Fruit fly (Drosophila melanogaster): ENCODE data around the gene vn.

vn gene

DNA sequence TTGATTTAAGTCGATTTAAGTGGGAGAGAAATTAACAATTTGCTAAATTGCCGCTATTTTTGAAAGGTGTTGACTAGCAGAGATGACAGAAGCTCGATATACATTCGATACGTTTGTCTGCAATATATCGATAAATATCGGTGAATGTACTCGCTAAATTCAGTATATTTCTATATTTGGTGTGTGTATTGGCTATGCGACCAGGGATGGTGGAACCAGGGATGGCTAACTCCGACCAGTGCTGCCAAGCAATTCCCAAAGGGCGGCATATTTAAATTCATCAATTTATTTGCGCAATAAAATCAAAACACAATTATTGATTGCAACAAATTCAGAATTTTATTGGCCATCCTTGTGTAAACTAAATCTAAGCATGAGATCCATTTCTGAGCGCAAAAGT, 32.4 kb downstream of the vn start, which contains the start of gene mad2 (continued):
- TF ChIP-seq CG11085 (GFP tag; IDR thresholded peaks at IDR 0.05): no peak
- no peak for TF ChIP-seq ash1 (GFP tag; optimal IDR thresholded peaks at IDR 0.05)
- TF ChIP-seq CG10267 (tag; optimal IDR thresholded peaks at IDR 0.05): peak; percentile 58
- TF ChIP-seq Hr78 (GFP tag; optimal IDR thresholded peaks at IDR 0.05): no peak
- no peak for TF ChIP-seq fd96Cb (tag; optimal IDR thresholded peaks at IDR 0.05)
- TF ChIP-seq CG4820 (GFP tag; optimal IDR thresholded peaks at IDR 0.05): no peak
- TF ChIP-seq Hsf (GFP tag; optimal IDR thresholded peaks at IDR 0.05): peak; percentile 54
- peak; percentile 92 for TF ChIP-seq CG9797 (GFP tag; optimal IDR thresholded peaks at IDR 0.05)
- no peak for TF ChIP-seq fd64A (GFP tag; optimal IDR thresholded peaks at IDR 0.05)
- no peak for TF ChIP-seq Max (GFP tag; optimal IDR thresholded peaks at IDR 0.05)
- TF ChIP-seq seq (GFP tag; IDR thresholded peaks at IDR 0.05): no peak
- no peak for TF ChIP-seq Dip2 (GFP tag; IDR thresholded peaks at IDR 0.05)
- TF ChIP-seq Opbp (GFP tag; IDR thresholded peaks at IDR 0.05; ENCODE audit: partially characterized antibody): peak; percentile 78
- peak; percentile 62 for TF ChIP-seq Scr (GFP tag; IDR thresholded peaks at IDR 0.05; ENCODE audit: partially characterized antibody)
- 0 out of 2 replicates have a peak, but pooled peaks have one; percentile 11 for TF ChIP-seq ato (GFP tag; IDR thresholded peaks at IDR 0.05; ENCODE audit: partially characterized antibody)
- no peak for TF ChIP-seq usp (GFP tag; optimal IDR thresholded peaks at IDR 0.05)
- peak; percentile 33 for TF ChIP-seq CrebB (tag; optimal IDR thresholded peaks at IDR 0.05)
- no peak for TF ChIP-seq CG17802 (tag; optimal IDR thresholded peaks at IDR 0.05)
- no peak for TF ChIP-seq bigmax (GFP tag; optimal IDR thresholded peaks at IDR 0.05)
- peak; percentile 4 for TF ChIP-seq ewg (GFP tag; optimal IDR thresholded peaks at IDR 0.05)
- no peak for TF ChIP-seq btn (GFP tag; optimal IDR thresholded peaks at IDR 0.05)
- peak; percentile 11 for TF ChIP-seq lilli (GFP tag; optimal IDR thresholded peaks at IDR 0.05)
- no peak for TF ChIP-seq CG8359 (GFP tag; optimal IDR thresholded peaks at IDR 0.05; ENCODE audit: borderline replicate concordance)
- TF ChIP-seq CG6854 (GFP tag; optimal IDR thresholded peaks at IDR 0.05): no peak
- TF ChIP-seq CG14441 (GFP tag; IDR thresholded peaks at IDR 0.05): 0 out of 2 replicates have a peak, but pooled peaks have one; percentile 19
- no peak for TF ChIP-seq lov (optimal IDR thresholded peaks at IDR 0.05)
- no peak for TF ChIP-seq lov (GFP tag; IDR thresholded peaks at IDR 0.05)
- no peak for TF ChIP-seq GATAe (GFP tag; conservative IDR thresholded peaks at IDR 0.05)
- TF ChIP-seq sug (tag; optimal IDR thresholded peaks at IDR 0.05): peak; percentile 25
- TF ChIP-seq CG9876 (GFP tag; optimal IDR thresholded peaks at IDR 0.05): peak; percentile 15
- TF ChIP-seq Optix (GFP tag; IDR thresholded peaks at IDR 0.05): no peak
- TF ChIP-seq knrl (GFP tag; IDR thresholded peaks at IDR 0.05; ENCODE audit: partially characterized antibody): peak; percentile 63; the same call in 2 of the 3 replicates
- no peak for TF ChIP-seq CG12236 (GFP tag; optimal IDR thresholded peaks at IDR 0.05)
- TF ChIP-seq CG10959 (GFP tag; IDR thresholded peaks at IDR 0.05): no peak
- no peak for TF ChIP-seq otp (GFP tag; IDR thresholded peaks at IDR 0.05)
- no peak for TF ChIP-seq dmrt11E (tag; optimal IDR thresholded peaks at IDR 0.05)
- peak in 1 of 2 experiments; percentile 44 for TF ChIP-seq insv (GFP tag; optimal IDR thresholded peaks at IDR 0.05)
- peak; percentile 34 for TF ChIP-seq jumu (GFP tag; optimal IDR thresholded peaks at IDR 0.05)
- no peak for TF ChIP-seq tup (GFP tag; optimal IDR thresholded peaks at IDR 0.05)
- TF ChIP-seq twi (tag; optimal IDR thresholded peaks at IDR 0.05): no peak
- no peak for TF ChIP-seq Antp (GFP tag; optimal IDR thresholded peaks at IDR 0.05)
- no peak for TF ChIP-seq Hand (GFP tag; optimal IDR thresholded peaks at IDR 0.05)
- no peak for TF ChIP-seq CG3838 (GFP tag; optimal IDR thresholded peaks at IDR 0.05)
- no peak for TF ChIP-seq Vsx1 (GFP tag; optimal IDR thresholded peaks at IDR 0.05)
- no peak for TF ChIP-seq CG15696 (tag; optimal IDR thresholded peaks at IDR 0.05)
- TF ChIP-seq crc (GFP tag; optimal IDR thresholded peaks at IDR 0.05): no peak
- TF ChIP-seq CG10979 (tag; optimal IDR thresholded peaks at IDR 0.05): no peak
- TF ChIP-seq tap (tag; optimal IDR thresholded peaks at IDR 0.05): no peak
- peak; percentile 34; the same call in 1 of the 2 replicates for TF ChIP-seq vvl (GFP tag; IDR thresholded peaks at IDR 0.05)
- peak; percentile 79 for TF ChIP-seq nmo (GFP tag; optimal IDR thresholded peaks at IDR 0.05)
- TF ChIP-seq Elba2 (GFP tag; optimal IDR thresholded peaks at IDR 0.05): no peak

Measured in whole organism, embryonic.